Fruit fly (Drosophila melanogaster) whole organism, wandering third instar larva: ENCODE measurements around the gene TrpA1.

Experiments used
- Abd-B ChIP-seq: fragments of >200 bp; optimal IDR thresholded peaks from 2 replicates; lab custom pipeline; 2017; ENCODE audit warnings: missing biosample characterization, missing genetic modification characterization
- CG9705 ChIP-seq: fragments of 200-800 bp; sonication (Bioruptor generic); optimal IDR thresholded peaks from 2 replicates; lab custom pipeline; 2018; ENCODE audit warnings: missing biosample characterization, mild to moderate bottlenecking, missing genetic modification characterization
- Hr78 ChIP-seq: fragments of >200 bp; optimal IDR thresholded peaks from 2 replicates; lab custom pipeline; 2017; ENCODE audit warnings: missing biosample characterization, missing genetic modification characterization
- pan ChIP-seq: fragments of >200 bp; optimal IDR thresholded peaks from 2 replicates; lab custom pipeline; 2017

DNA sequence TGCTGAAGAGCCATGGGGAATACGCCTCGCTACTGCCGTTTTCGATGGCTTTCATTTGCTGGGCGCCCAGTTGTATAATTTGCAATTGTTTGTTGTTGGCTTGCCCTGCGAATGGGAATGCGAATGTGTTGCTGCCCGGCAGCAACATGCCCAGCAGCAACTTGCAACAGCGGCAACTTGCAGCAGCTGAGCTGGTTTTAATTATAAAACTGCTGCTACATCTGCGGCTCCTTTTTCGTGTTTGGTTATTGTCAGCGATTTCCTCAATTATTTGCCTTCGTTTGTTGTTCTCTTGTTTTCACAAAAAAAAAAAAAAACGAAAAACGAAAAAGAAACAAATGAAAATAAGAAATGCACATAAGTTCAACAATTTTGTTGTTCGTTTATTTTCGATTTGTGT, 34.0 kb downstream of the TrpA1 start:
- TF ChIP-seq Hr78 (GFP tag; lab: Kevin White, UChicago) (no peak), pan (no peak), Abd-B (GFP tag; lab: Kevin White, UChicago) (no peak), CG9705 (GFP tag; lab: Kevin White, UChicago) (no peak)
